Fruit fly (Drosophila melanogaster) whole organism, embryonic: ENCODE measurements around the gene Tlk.

Experiments used
- Aef1 ChIP-seq: fragments of 200-800 bp; sonication (Bioruptor generic); IDR thresholded peaks from 3 replicates; pipeline ENCODE4 v1.3.6; 2022; ENCODE audit warnings: missing biosample characterization, missing genetic modification characterization
- B-H2 ChIP-seq: fragments of 200-800 bp; sonication (Bioruptor generic); optimal IDR thresholded peaks from 2 replicates; lab custom pipeline; 2018; ENCODE audit warnings: missing biosample characterization, mild to moderate bottlenecking, missing genetic modification characterization
- CG10366 ChIP-seq: fragments of 200-800 bp; sonication (Bioruptor generic); IDR thresholded peaks from 2 replicates; pipeline ENCODE4 v1.3.6; 2022; ENCODE audit warnings: missing biosample characterization, missing genetic modification characterization
- CG10431 ChIP-seq: fragments of 200-800 bp; sonication (Bioruptor generic); optimal IDR thresholded peaks from 3 replicates; lab custom pipeline; 2018; ENCODE audit warnings: missing biosample characterization, mild to moderate bottlenecking, missing genetic modification characterization
- CG11398 ChIP-seq: fragments of 200-800 bp; sonication (Bioruptor generic); optimal IDR thresholded peaks from 2 replicates; lab custom pipeline; 2016; ENCODE audit warnings: missing biosample characterization, missing genetic modification characterization
- CG14710 ChIP-seq: fragments of 200-800 bp; sonication (Bioruptor generic); optimal IDR thresholded peaks from 3 replicates; lab custom pipeline; 2019; ENCODE audit warnings: missing biosample characterization, mild to moderate bottlenecking, missing genetic modification characterization, moderate library complexity
- CG16815 ChIP-seq: fragments of 200-800 bp; sonication (Bioruptor generic); optimal IDR thresholded peaks from 3 replicates; lab custom pipeline; 2017; ENCODE audit warnings: missing biosample characterization, mild to moderate bottlenecking, missing genetic modification characterization
- CG18011 ChIP-seq: fragments of 200-800 bp; sonication (Bioruptor generic); optimal IDR thresholded peaks from 2 replicates; lab custom pipeline; 2017; ENCODE audit warnings: missing biosample characterization, missing genetic modification characterization, mild to moderate bottlenecking, moderate library complexity, missing genotype
- CG2199 ChIP-seq: fragments of 200-800 bp; sonication (Bioruptor generic); IDR thresholded peaks from 3 replicates; pipeline ENCODE4 v1.3.6; 2022; ENCODE audit warnings: missing biosample characterization, missing genetic modification characterization
- CG2875 ChIP-seq: fragments of 200-800 bp; sonication (Bioruptor generic); optimal IDR thresholded peaks from 2 replicates; lab custom pipeline; 2017; ENCODE audit warnings: missing biosample characterization, mild to moderate bottlenecking, missing genetic modification characterization, missing genetic modification reagents
- CG30403 ChIP-seq: fragments of 200-800 bp; sonication (Bioruptor generic); optimal IDR thresholded peaks from 3 replicates; lab custom pipeline; 2016; ENCODE audit warnings: missing biosample characterization, missing genetic modification characterization
- CG31224 ChIP-seq: fragments of 200-800 bp; sonication (Bioruptor generic); IDR thresholded peaks from 2 replicates; pipeline ENCODE4 v1.3.6; 2022; ENCODE audit warnings: missing biosample characterization, missing genetic modification characterization
- CG31388 ChIP-seq: fragments of 200-800 bp; sonication (Bioruptor generic); optimal IDR thresholded peaks from 2 replicates; lab custom pipeline; 2016; ENCODE audit warnings: missing biosample characterization, missing genetic modification characterization
- CG3407 ChIP-seq: fragments of 200-800 bp; sonication (Bioruptor generic); optimal IDR thresholded peaks from 2 replicates; lab custom pipeline; 2018; ENCODE audit warnings: missing biosample characterization, mild to moderate bottlenecking, missing genetic modification characterization
- CG42726 ChIP-seq: fragments of 200-800 bp; sonication (Bioruptor generic); IDR thresholded peaks from 2 replicates; pipeline ENCODE4 v1.3.6; 2022; ENCODE audit warnings: missing biosample characterization, missing genetic modification characterization; ENCODE audit not compliant: partially characterized antibody
- CG6175 ChIP-seq: fragments of 200-800 bp; sonication (Bioruptor generic); IDR thresholded peaks from 3 replicates; pipeline ENCODE4 v1.3.6; 2022; ENCODE audit warnings: missing biosample characterization, missing genetic modification characterization
- CG7556 ChIP-seq: fragments of 200-800 bp; sonication (Bioruptor generic); optimal IDR thresholded peaks from 2 replicates; lab custom pipeline; 2017; ENCODE audit warnings: missing biosample characterization, mild to moderate bottlenecking, missing genetic modification characterization
- CG7745 ChIP-seq: fragments of 200-800 bp; sonication (Bioruptor generic); optimal IDR thresholded peaks from 2 replicates; lab custom pipeline; 2018; ENCODE audit warnings: missing biosample characterization, mild to moderate bottlenecking, missing genetic modification characterization, moderate library complexity
- D19B ChIP-seq: fragments of 200-800 bp; sonication (Bioruptor generic); optimal IDR thresholded peaks from 2 replicates; lab custom pipeline; 2017; ENCODE audit warnings: missing biosample characterization, mild to moderate bottlenecking, missing genetic modification characterization
- Dll ChIP-seq: fragments of 200-800 bp; sonication (Bioruptor generic); IDR thresholded peaks from 4 replicates; pipeline ENCODE4 v1.3.6; 2022; ENCODE audit warnings: missing biosample characterization, missing genetic modification characterization; ENCODE audit not compliant: partially characterized antibody
- Drgx ChIP-seq: fragments of 200-800 bp; sonication (Bioruptor generic); IDR thresholded peaks from 2 replicates; pipeline ENCODE4 v1.3.6; 2022; ENCODE audit warnings: missing biosample characterization, missing genetic modification characterization
- Ets65A ChIP-seq: fragments of 200-800 bp; sonication (Bioruptor generic); peaks from one replicate; lab custom pipeline; 2016; ENCODE audit warnings: missing biosample characterization, missing genetic modification characterization
- Fer2 ChIP-seq: fragments of 200-800 bp; sonication (Bioruptor generic); optimal IDR thresholded peaks from 2 replicates; lab custom pipeline; 2018; ENCODE audit warnings: missing biosample characterization, mild to moderate bottlenecking, missing genetic modification characterization, moderate library complexity
- HLHmδ ChIP-seq: fragments of 200-800 bp; sonication (Bioruptor generic); optimal IDR thresholded peaks from 2 replicates; lab custom pipeline; 2018; ENCODE audit warnings: missing biosample characterization, mild to moderate bottlenecking, missing genetic modification characterization, moderate library complexity
- Jarid2 ChIP-seq: fragments of 200-800 bp; sonication (Bioruptor generic); optimal IDR thresholded peaks from 3 replicates; lab custom pipeline; 2017; ENCODE audit warnings: mild to moderate bottlenecking, missing biosample characterization, missing genetic modification reagents, missing genetic modification characterization
- al ChIP-seq: fragments of 200-800 bp; sonication (Bioruptor generic); IDR thresholded peaks from 2 replicates; pipeline ENCODE4 v1.3.6; 2022; ENCODE audit warnings: missing biosample characterization, missing genetic modification characterization
- bsh ChIP-seq, 2 experiments: fragments of 200-800 bp; sonication (Bioruptor generic); optimal IDR thresholded peaks; 2 replicates each; lab custom pipeline; 2017 to 2018; ENCODE audit warnings: mild to moderate bottlenecking in 2 of 2, missing biosample characterization in 2 of 2, missing genetic modification characterization in 2 of 2, moderate library complexity in 1 of 2
- chinmo ChIP-seq: fragments of 200-800 bp; sonication (Bioruptor generic); IDR thresholded peaks from 4 replicates; pipeline ENCODE4 v1.3.6; 2022; ENCODE audit warnings: missing biosample characterization, missing genetic modification characterization; ENCODE audit not compliant: partially characterized antibody
- chm ChIP-seq: fragments of 200-800 bp; sonication (Bioruptor generic); IDR thresholded peaks from 2 replicates; pipeline ENCODE4 v1.3.6; 2022; ENCODE audit warnings: missing biosample characterization, missing genetic modification characterization
- ems ChIP-seq: fragments of 200-800 bp; sonication (Bioruptor generic); optimal IDR thresholded peaks from 3 replicates; lab custom pipeline; 2016; ENCODE audit warnings: missing biosample characterization, missing genetic modification characterization
- kni ChIP-seq: fragments of 200-800 bp; sonication (Bioruptor generic); optimal IDR thresholded peaks from 3 replicates; lab custom pipeline; 2017; ENCODE audit warnings: mild to moderate bottlenecking, missing biosample characterization, missing genetic modification reagents, missing genetic modification characterization
- lab ChIP-seq: fragments of 200-800 bp; sonication (Bioruptor generic); optimal IDR thresholded peaks from 3 replicates; lab custom pipeline; 2017; ENCODE audit warnings: missing biosample characterization, missing genetic modification characterization, mild to moderate bottlenecking, moderate library complexity, missing genetic modification reagents
- lov ChIP-seq, 2 experiments: fragments of 200-800 bp in 1 of 2; fragments of >200 bp in 1 of 2; sonication (Bioruptor generic) in 1 of 2; IDR thresholded peaks in 1 of 2; optimal IDR thresholded peaks in 1 of 2; 2 replicates in 1 of 2; 3 replicates in 1 of 2; pipeline versions ENCODE4 v1.3.6 to Lab custom; 2017 to 2022; ENCODE audit warnings: missing biosample characterization in 1 of 2, missing genetic modification characterization in 1 of 2
- oc ChIP-seq: fragments of 200-800 bp; sonication (Bioruptor generic); optimal IDR thresholded peaks from 2 replicates; lab custom pipeline; 2018; ENCODE audit warnings: missing biosample characterization, mild to moderate bottlenecking, missing genetic modification characterization, moderate library complexity
- odd ChIP-seq: fragments of 200-800 bp; sonication (Bioruptor generic); optimal IDR thresholded peaks from 2 replicates; lab custom pipeline; 2017; ENCODE audit warnings: missing biosample characterization, mild to moderate bottlenecking, missing genetic modification characterization
- p53 ChIP-seq: fragments of 200-800 bp; sonication (Bioruptor generic); optimal IDR thresholded peaks from 2 replicates; lab custom pipeline; 2016; ENCODE audit warnings: missing biosample characterization, missing genetic modification characterization
- phol ChIP-seq: fragments of 200-800 bp; sonication (Bioruptor generic); optimal IDR thresholded peaks from 3 replicates; lab custom pipeline; 2018; ENCODE audit warnings: missing biosample characterization, mild to moderate bottlenecking, missing genetic modification characterization, moderate library complexity
- psq ChIP-seq: fragments of 200-800 bp; sonication (Bioruptor generic); optimal IDR thresholded peaks from 2 replicates; lab custom pipeline; 2017; ENCODE audit warnings: missing biosample characterization, missing genetic modification characterization
- sim ChIP-seq: fragments of 200-800 bp; sonication (Bioruptor generic); IDR thresholded peaks from 2 replicates; pipeline ENCODE4 v1.3.6; 2022; ENCODE audit warnings: missing biosample characterization, missing genetic modification characterization
- slou ChIP-seq: fragments of 200-800 bp; sonication (Bioruptor generic); optimal IDR thresholded peaks from 3 replicates; lab custom pipeline; 2016; ENCODE audit warnings: missing biosample characterization, missing genetic modification characterization
- sna ChIP-seq: fragments of 200-800 bp; sonication (Bioruptor generic); IDR thresholded peaks from 2 replicates; pipeline ENCODE4 v1.3.6; 2022; ENCODE audit warnings: missing biosample characterization, missing genetic modification characterization; ENCODE audit not compliant: partially characterized antibody
- ssp ChIP-seq: fragments of 200-800 bp; sonication (Bioruptor generic); IDR thresholded peaks from 2 replicates; pipeline ENCODE4 v1.3.6; 2022; ENCODE audit warnings: missing biosample characterization, missing genetic modification characterization
- yki ChIP-seq: fragments of >200 bp; optimal IDR thresholded peaks from 3 replicates; lab custom pipeline; 2018

Tlk gene

DNA sequence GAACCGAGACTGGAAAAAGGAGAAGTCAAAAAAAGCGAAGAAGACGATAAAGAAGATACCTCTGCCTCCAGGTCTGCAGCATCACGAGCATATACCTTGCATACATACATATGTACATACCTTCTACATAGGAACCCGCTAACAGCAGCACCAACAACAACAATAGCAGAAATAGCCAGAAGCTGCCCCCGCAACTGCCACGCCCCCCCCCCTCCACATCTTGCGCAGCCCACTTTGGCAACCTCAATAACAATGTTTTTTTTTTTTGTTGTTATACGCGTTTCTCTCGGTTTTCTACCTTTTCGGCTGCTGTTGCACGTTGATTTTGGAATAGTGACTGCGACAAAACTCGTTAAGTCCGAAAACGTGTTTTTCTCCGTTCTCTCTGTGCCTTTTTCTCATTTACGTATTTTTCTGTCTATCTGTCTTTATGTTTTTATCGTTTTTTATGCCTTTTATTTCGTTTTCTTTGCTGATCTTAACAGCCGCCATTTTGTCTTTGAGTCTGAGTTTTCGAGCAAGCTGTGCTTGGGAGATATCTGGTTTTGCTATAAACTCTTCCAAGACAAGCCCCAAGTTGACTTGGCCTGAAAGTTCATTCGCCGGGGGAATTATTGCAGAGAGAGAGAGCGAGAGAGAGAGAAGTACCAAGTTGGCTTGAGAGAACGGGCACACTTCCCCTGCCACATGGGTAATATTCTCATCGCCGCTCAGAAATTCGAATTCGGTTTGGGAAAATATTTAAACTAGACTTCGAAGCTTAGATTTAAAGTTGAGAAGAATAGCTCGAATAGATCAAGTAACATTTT lies 115.4 kb downstream of the Tlk start (continued):
- TF ChIP-seq sim (GFP tag; lab: Robert Waterston, UW) = no peak
- no peak for TF ChIP-seq CG16815
- no peak for TF ChIP-seq CG30403 (GFP tag; lab: Kevin White, UChicago)
- TF ChIP-seq slou = no peak
- peak; percentile 90 for TF ChIP-seq CG18011 (GFP tag; lab: Kevin White, UChicago)
- no peak for TF ChIP-seq Jarid2 (GFP tag; lab: Kevin White, UChicago)
- no peak for TF ChIP-seq Ets65A (GFP tag; lab: Kevin White, UChicago)
- peak; percentile 31 for TF ChIP-seq phol (tag; lab: Kevin White, UChicago)
- TF ChIP-seq Fer2 (tag; lab: Kevin White, UChicago) = no peak
- TF ChIP-seq CG3407 (GFP tag; lab: Kevin White, UChicago) = no peak
- TF ChIP-seq p53 (GFP tag; lab: Kevin White, UChicago) = no peak
- no peak for TF ChIP-seq Aef1 (GFP tag; lab: Robert Waterston, UW)
- TF ChIP-seq kni = peak; percentile 11
- no peak for TF ChIP-seq lab
- TF ChIP-seq CG7556 (GFP tag; lab: Kevin White, UChicago) = no peak
- no peak for TF ChIP-seq CG10431
- TF ChIP-seq CG10366 (GFP tag; lab: Robert Waterston, UW) = no peak
- no peak for TF ChIP-seq CG31388 (GFP tag; lab: Kevin White, UChicago)
- TF ChIP-seq CG11398 (GFP tag; lab: Kevin White, UChicago) = no peak
- TF ChIP-seq D19B (GFP tag; lab: Kevin White, UChicago) = no peak
- TF ChIP-seq psq (GFP tag; lab: Kevin White, UChicago) = peak; percentile 47
- TF ChIP-seq B-H2 (GFP tag; lab: Kevin White, UChicago) = no peak
- no peak for TF ChIP-seq CG2875 (GFP tag; lab: Kevin White, UChicago)
- TF ChIP-seq oc (tag; lab: Kevin White, UChicago) = peak; percentile 12
- TF ChIP-seq CG6175 (GFP tag; lab: Robert Waterston, UW) = peak; percentile 70; the same call in 2 of the 3 replicates
- no peak for TF ChIP-seq CG31224
- no peak for TF ChIP-seq ssp (GFP tag; lab: Robert Waterston, UW)
- peak in 1 of 2 experiments; percentile 41 for TF ChIP-seq bsh (GFP tag; optimal IDR thresholded peaks at IDR 0.05; lab: Kevin White, UChicago)
- TF ChIP-seq chm (GFP tag; lab: Robert Waterston, UW) = no peak
- TF ChIP-seq CG7745 (tag; lab: Kevin White, UChicago) = no peak
- TF ChIP-seq Drgx = peak; percentile 45
- no peak for TF ChIP-seq odd (GFP tag; lab: Kevin White, UChicago)
- peak; percentile 31 for TF ChIP-seq yki
- no peak for TF ChIP-seq CG42726 (GFP tag; lab: Robert Waterston, UW)
- no peak for TF ChIP-seq lov (optimal IDR thresholded peaks at IDR 0.05; lab: Kevin White, UChicago)
- no peak for TF ChIP-seq lov (GFP tag; IDR thresholded peaks at IDR 0.05; lab: Robert Waterston, UW)
- TF ChIP-seq CG14710 (tag; lab: Kevin White, UChicago) = no peak
- no peak for TF ChIP-seq HLHmδ (GFP tag; lab: Kevin White, UChicago)
- no peak for TF ChIP-seq CG2199
- no peak for TF ChIP-seq Dll (GFP tag; lab: Robert Waterston, UW)
- no peak for TF ChIP-seq ems
- no peak for TF ChIP-seq sna
- peak; percentile 77; the same call in 1 of the 4 replicates for TF ChIP-seq chinmo (GFP tag; lab: Robert Waterston, UW)
- no peak for TF ChIP-seq al
- TF ChIP-seq, all 482 proteins: peak for 19
